Fruit fly (Drosophila melanogaster) whole organism, adult: ENCODE measurements around the gene NKCC.

Source experiments
- CG11617 ChIP-seq: fragments of 200-800 bp; sonication (Bioruptor generic); optimal IDR thresholded peaks from 2 replicates; lab custom pipeline; 2017; ENCODE audit warnings: mild to moderate bottlenecking, missing biosample characterization, missing genetic modification reagents, missing genetic modification characterization
- CG5204 ChIP-seq: fragments of 200-800 bp; sonication (Bioruptor generic); optimal IDR thresholded peaks from 2 replicates; lab custom pipeline; 2016; ENCODE audit warnings: missing biosample characterization, missing genetic modification characterization
- CG7101 ChIP-seq: fragments of 200-800 bp; sonication (Bioruptor generic); optimal IDR thresholded peaks from 2 replicates; lab custom pipeline; 2018; ENCODE audit warnings: missing biosample characterization, mild to moderate bottlenecking, missing genetic modification characterization, moderate library complexity
- Clk ChIP-seq: fragments of 200-800 bp; sonication (Bioruptor generic); optimal IDR thresholded peaks from 2 replicates; lab custom pipeline; 2017; ENCODE audit warnings: missing biosample characterization, missing genetic modification characterization
- Hr96 ChIP-seq: fragments of 200-800 bp; sonication (Bioruptor generic); optimal IDR thresholded peaks from 2 replicates; lab custom pipeline; 2016; ENCODE audit warnings: missing biosample characterization, missing genetic modification characterization
- Mnt ChIP-seq: fragments of 200-800 bp; sonication (Bioruptor generic); optimal IDR thresholded peaks from 2 replicates; lab custom pipeline; 2016; ENCODE audit warnings: missing biosample characterization, mild to moderate bottlenecking, missing genetic modification characterization
- cnc ChIP-seq, 2 experiments: fragments of >200 bp; optimal IDR thresholded peaks; 2 replicates each; lab custom pipeline; 2017
- ovo ChIP-seq: fragments of 200-800 bp; sonication (Bioruptor generic); optimal IDR thresholded peaks from 2 replicates; lab custom pipeline; 2016; ENCODE audit warnings: missing biosample characterization, missing genetic modification characterization
- toe ChIP-seq: fragments of 200-800 bp; sonication (Bioruptor generic); optimal IDR thresholded peaks from 2 replicates; lab custom pipeline; 2016; ENCODE audit warnings: missing biosample characterization, missing genetic modification characterization

DNA sequence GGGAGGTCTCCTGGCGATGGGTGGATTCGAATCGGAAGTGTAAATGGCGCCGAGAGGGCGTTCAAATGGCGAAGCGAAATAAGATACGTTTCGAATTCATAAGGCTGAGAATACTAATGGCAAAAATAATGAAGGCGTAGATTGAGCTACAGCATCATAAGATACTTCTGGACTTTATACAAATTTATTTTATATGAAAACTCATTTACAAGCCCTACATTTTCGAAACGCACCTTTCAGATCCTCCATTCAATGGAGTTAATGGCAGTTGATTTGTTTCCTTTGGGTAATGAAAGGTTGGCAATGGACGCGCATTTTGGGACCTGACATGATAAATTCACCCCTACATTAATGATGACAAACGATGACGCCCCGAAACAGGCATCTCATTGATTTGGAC, 12.3 kb upstream of the NKCC start:
- TF ChIP-seq toe (no peak), CG7101 (no peak), ovo (GFP tag; lab: Kevin White, UChicago) (no peak), CG11617 (GFP tag; lab: Kevin White, UChicago) (no peak), cnc (optimal IDR thresholded peaks at IDR 0.05; lab: Kevin White, UChicago) (no peak), Mnt (GFP tag; lab: Kevin White, UChicago) (no peak), Clk (GFP tag; lab: Kevin White, UChicago) (no peak), Hr96 (no peak), CG5204 (no peak)
